Worm (Caenorhabditis elegans) whole organism, L3 larva: ENCODE results near the gene Y45G5AM.5.

Experiments
- ZK546.5 ChIP-seq: sonication (generic microtip); optimal IDR thresholded peaks from 2 replicates; lab custom pipeline; 2017; ENCODE audit warnings: missing biosample characterization, missing genetic modification characterization
- aly-2 ChIP-seq: fragments of 150-350 bp; optimal IDR thresholded peaks from 2 replicates; lab custom pipeline; 2014; ENCODE audit warnings: missing biosample characterization, missing genetic modification characterization
- ceh-28 ChIP-seq: fragments of 150-350 bp; optimal IDR thresholded peaks from 2 replicates; lab custom pipeline; 2014; ENCODE audit warnings: missing biosample characterization, missing genetic modification reagents, missing genetic modification characterization
- ceh-9 ChIP-seq: sonication (generic microtip); optimal IDR thresholded peaks from 2 replicates; lab custom pipeline; 2018; ENCODE audit warnings: missing biosample characterization, missing genetic modification characterization
- daf-12 ChIP-seq: fragments of 150-350 bp; optimal IDR thresholded peaks from 2 replicates; lab custom pipeline; 2014; ENCODE audit warnings: missing biosample characterization, missing genetic modification reagents, missing genetic modification characterization
- egl-27 ChIP-seq: sonication (generic microtip); optimal IDR thresholded peaks from 4 replicates; lab custom pipeline; 2017; ENCODE audit warnings: missing biosample characterization, missing genetic modification reagents, missing genetic modification characterization
- egl-5 ChIP-seq: fragments of 150-350 bp; optimal IDR thresholded peaks from 2 replicates; lab custom pipeline; 2017; ENCODE audit warnings: missing biosample characterization, missing genetic modification reagents, missing genetic modification characterization, inconsistent platforms
- elt-1 ChIP-seq: fragments of 150-350 bp; optimal IDR thresholded peaks from 2 replicates; lab custom pipeline; 2014; ENCODE audit warnings: missing biosample characterization, missing genetic modification characterization
- elt-2 ChIP-seq: sonication (generic microtip); optimal IDR thresholded peaks from 2 replicates; lab custom pipeline; 2016; ENCODE audit warnings: missing genetic modification reagents, mild to moderate bottlenecking, missing genetic modification characterization, missing compliant biosample characterization
- elt-3 ChIP-seq, 3 experiments: fragments of 150-350 bp in 1 of 3; sonication (generic microtip) in 2 of 3; optimal IDR thresholded peaks; 2 replicates in 2 of 3; 4 replicates in 1 of 3; lab custom pipeline; 2014 to 2017; ENCODE audit warnings: missing biosample characterization in 3 of 3, missing genetic modification characterization in 3 of 3
- fkh-10 ChIP-seq: sonication (generic microtip); optimal IDR thresholded peaks from 2 replicates; lab custom pipeline; 2017; ENCODE audit warnings: missing biosample characterization, missing genetic modification reagents, missing genetic modification characterization
- fkh-2 ChIP-seq: fragments of 150-350 bp; optimal IDR thresholded peaks from 2 replicates; lab custom pipeline; 2014; ENCODE audit warnings: missing biosample characterization, missing genetic modification reagents, missing genetic modification characterization
- hmg-11 ChIP-seq: sonication (generic microtip); optimal IDR thresholded peaks from 2 replicates; lab custom pipeline; 2016; ENCODE audit warnings: missing genetic modification characterization, missing compliant biosample characterization
- jun-1 ChIP-seq: fragments of 150-350 bp; optimal IDR thresholded peaks from 2 replicates; lab custom pipeline; 2014; ENCODE audit warnings: missing biosample characterization, missing genetic modification reagents, missing genetic modification characterization
- lin-15B ChIP-seq: fragments of 150-350 bp; optimal IDR thresholded peaks from 2 replicates; lab custom pipeline; 2014; ENCODE audit warnings: missing biosample characterization, missing genetic modification characterization
- lin-39 ChIP-seq: fragments of 150-350 bp; optimal IDR thresholded peaks from 2 replicates; lab custom pipeline; 2018; ENCODE audit warnings: missing biosample characterization, missing genetic modification reagents, missing genetic modification characterization
- lsy-12 ChIP-seq: sonication (generic microtip); optimal IDR thresholded peaks from 2 replicates; lab custom pipeline; 2016; ENCODE audit warnings: mild to moderate bottlenecking, missing genetic modification characterization, missing compliant biosample characterization
- nfya-1 ChIP-seq: sonication (generic microtip); optimal IDR thresholded peaks from 2 replicates; lab custom pipeline; 2017; ENCODE audit warnings: missing genetic modification characterization, mild to moderate bottlenecking, missing compliant biosample characterization, antibody characterized with exemption, moderate library complexity; ENCODE audit not compliant: insufficient read depth
- nhr-11 ChIP-seq: fragments of 150-350 bp; optimal IDR thresholded peaks from 2 replicates; lab custom pipeline; 2014; ENCODE audit warnings: missing biosample characterization, missing genetic modification characterization
- nhr-12 ChIP-seq: fragments of 150-350 bp; optimal IDR thresholded peaks from 2 replicates; lab custom pipeline; 2014; ENCODE audit warnings: missing biosample characterization, missing genetic modification characterization
- nhr-23 ChIP-seq: fragments of 150-350 bp; optimal IDR thresholded peaks from 2 replicates; lab custom pipeline; 2014; ENCODE audit warnings: missing biosample characterization, missing genetic modification reagents, missing genetic modification characterization
- nhr-25 ChIP-seq: sonication (generic microtip); optimal IDR thresholded peaks from 2 replicates; lab custom pipeline; 2017; ENCODE audit warnings: missing biosample characterization, missing genetic modification characterization
- nhr-28 ChIP-seq: fragments of 150-350 bp; optimal IDR thresholded peaks from 2 replicates; lab custom pipeline; 2014; ENCODE audit warnings: missing biosample characterization, missing genetic modification characterization
- nhr-43 ChIP-seq: sonication (generic microtip); optimal IDR thresholded peaks from 2 replicates; lab custom pipeline; 2016; ENCODE audit warnings: mild to moderate bottlenecking, missing genetic modification characterization, missing compliant biosample characterization; ENCODE audit not compliant: poor library complexity, severe bottlenecking
- nhr-67 ChIP-seq: fragments of 150-350 bp; optimal IDR thresholded peaks from 2 replicates; lab custom pipeline; 2014; ENCODE audit warnings: missing biosample characterization, missing genetic modification characterization
- nhr-76 ChIP-seq: fragments of 150-350 bp; sonication (generic microtip); optimal IDR thresholded peaks from 5 replicates; lab custom pipeline; 2014; ENCODE audit warnings: missing biosample characterization, missing genetic modification characterization
- nhr-77 ChIP-seq: fragments of 150-350 bp; optimal IDR thresholded peaks from 2 replicates; lab custom pipeline; 2014; ENCODE audit warnings: missing biosample characterization, missing genetic modification characterization
- pha-4 ChIP-seq: fragments of 150-350 bp; optimal IDR thresholded peaks from 2 replicates; lab custom pipeline; 2014; ENCODE audit warnings: missing biosample characterization, missing genetic modification reagents, missing genetic modification characterization
- pqm-1 ChIP-seq: fragments of 150-350 bp; optimal IDR thresholded peaks from 2 replicates; lab custom pipeline; 2017; ENCODE audit warnings: missing biosample characterization, missing genetic modification characterization, inconsistent platforms
- snpc-4 ChIP-seq: fragments of 150-350 bp; optimal IDR thresholded peaks from 2 replicates; lab custom pipeline; 2014; ENCODE audit warnings: missing biosample characterization, missing genetic modification characterization
- tbx-2 ChIP-seq: sonication (generic microtip); optimal IDR thresholded peaks from 2 replicates; lab custom pipeline; 2016; ENCODE audit warnings: mild to moderate bottlenecking, missing genetic modification characterization, missing compliant biosample characterization
- unc-39 ChIP-seq: sonication (generic microtip); optimal IDR thresholded peaks from 4 replicates; lab custom pipeline; 2017; ENCODE audit warnings: missing biosample characterization, missing genetic modification characterization
- unc-62 ChIP-seq: fragments of 150-350 bp; sonication (generic microtip); optimal IDR thresholded peaks from 4 replicates; lab custom pipeline; 2014; ENCODE audit warnings: missing biosample characterization, missing genetic modification reagents, missing genetic modification characterization
- ztf-4 ChIP-seq: fragments of 150-350 bp; optimal IDR thresholded peaks from 2 replicates; lab custom pipeline; 2014; ENCODE audit warnings: missing biosample characterization, missing genetic modification characterization

The Y45G5AM.5 gene

ce11 chrV:4134728-4135127 is 25.5 kb upstream of the Y45G5AM.5 start, which contains the start of gene lgc-1:
lgc-1 (plus strand) TSS chrV:4135028.
- TF ChIP-seq nhr-76 (no peak), daf-12 (tag; lab: Kevin White, UChicago) (no peak), nhr-67 (tag; lab: Kevin White, UChicago) (no peak), fkh-2 (tag; lab: Kevin White, UChicago) (no peak), ZK546.5 (tag; lab: Kevin White, UChicago) (no peak), lsy-12 (tag; lab: Kevin White, UChicago) (no peak), lin-39 (tag; lab: Kevin White, UChicago) (no peak), unc-39 (tag; lab: Kevin White, UChicago) (no peak), tbx-2 (tag; lab: Kevin White, UChicago) (no peak), elt-3 (tag; optimal IDR thresholded peaks at IDR 0.05; lab: Kevin White, UChicago) (no peak), lin-15B (no peak), unc-62 (no peak), ceh-28 (tag; lab: Kevin White, UChicago) (no peak), pha-4 (no peak), ceh-9 (no peak), nhr-43 (no peak)

DNA sequence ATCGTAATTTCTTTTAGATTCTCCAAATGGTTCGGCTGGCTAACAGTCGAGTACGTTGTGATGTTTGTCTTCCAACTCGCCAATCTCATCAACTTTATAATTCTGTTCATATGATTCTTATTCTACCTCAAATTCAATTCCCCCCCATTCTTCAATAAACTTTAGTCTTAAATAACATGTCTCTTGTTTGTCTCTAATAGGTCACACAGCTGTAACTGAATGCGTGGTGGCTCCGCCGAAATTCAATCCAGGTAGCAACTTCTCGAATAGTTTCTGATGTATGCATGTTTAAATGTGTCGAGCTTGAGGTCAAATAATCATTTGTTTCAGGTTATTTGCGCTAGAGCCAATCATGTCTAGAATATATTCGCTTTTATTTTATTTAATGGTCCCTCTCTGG is 21.5 kb upstream of the Y45G5AM.5 start, which contains the start of gene lgc-29:
TSS of gene lgc-29 (plus strand) at position 301 of the 400 bp plus-strand sequence.
- TF ChIP-seq egl-5 (tag; lab: Kevin White, UChicago) = no peak

ce11 chrV:4143034-4143433 is 17.2 kb upstream of the Y45G5AM.5 start:
- TF ChIP-seq egl-27 (tag; lab: Kevin White, UChicago) (no peak), nhr-67 (tag; lab: Kevin White, UChicago) (no peak), nhr-23 (peak; percentile 87), jun-1 (tag; lab: Kevin White, UChicago) (peak; percentile 71), elt-2 (tag; lab: Kevin White, UChicago) (peak; percentile 88), lin-39 (tag; lab: Kevin White, UChicago) (peak; percentile 67), nhr-25 (peak; percentile 79), unc-39 (tag; lab: Kevin White, UChicago) (no peak), egl-5 (tag; lab: Kevin White, UChicago) (peak; percentile 99), nhr-77 (no peak), hmg-11 (tag; lab: Kevin White, UChicago) (peak; percentile 57), tbx-2 (tag; lab: Kevin White, UChicago) (no peak), pha-4 (peak; percentile 85), fkh-10 (GFP tag; lab: Kevin White, UChicago) (peak; percentile 55), nhr-43 (peak; percentile 54), nhr-11 (tag; lab: Kevin White, UChicago) (no peak), lin-15B (peak; percentile 80), lsy-12 (tag; lab: Kevin White, UChicago) (peak; percentile 47), snpc-4 (tag; lab: Kevin White, UChicago) (peak; percentile 67), ceh-28 (tag; lab: Kevin White, UChicago) (peak; percentile 63), pqm-1 (tag; lab: Kevin White, UChicago) (peak; percentile 87), nfya-1 (tag; lab: Kevin White, UChicago) (peak; percentile 89)

- TF ChIP-seq lsy-12 (tag; lab: Kevin White, UChicago) (no peak), pqm-1 (tag; lab: Kevin White, UChicago) (no peak), fkh-2 (tag; lab: Kevin White, UChicago) (no peak), nhr-23 (no peak), nhr-25 (no peak), nhr-76 (no peak), lin-39 (tag; lab: Kevin White, UChicago) (no peak), elt-1 (tag; lab: Kevin White, UChicago) (no peak), nhr-12 (tag; lab: Kevin White, UChicago) (no peak), snpc-4 (tag; lab: Kevin White, UChicago) (no peak), ztf-4 (no peak), aly-2 (tag; lab: Kevin White, UChicago) (no peak)
Measured at ce11 chrV:4144205-4144604, 16.0 kb upstream of the Y45G5AM.5 start, which contains the start of gene Y45G5AL.1. Y45G5AL.1 (plus strand) TSS chrV:4144505.

DNA sequence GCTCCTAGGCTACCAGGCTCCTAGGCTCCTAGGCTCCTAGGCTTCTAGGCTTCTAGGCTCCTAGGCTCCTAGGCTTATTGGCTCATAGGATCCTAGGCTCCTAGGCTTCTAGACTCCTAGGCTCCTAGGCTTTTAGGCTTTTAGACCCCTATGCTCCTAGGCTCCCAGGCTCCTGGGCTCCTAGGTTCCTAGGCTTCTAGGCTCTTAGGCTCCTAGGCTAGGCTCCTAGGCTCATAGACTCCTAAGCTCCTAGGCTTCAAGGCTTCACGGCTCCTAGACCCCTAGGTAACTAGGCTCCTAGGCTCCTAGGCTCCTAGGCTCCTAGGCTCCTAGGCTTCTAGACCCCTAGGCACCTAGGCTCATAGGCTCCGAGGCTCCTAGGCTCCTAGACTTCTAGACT is 8.8 kb upstream of the Y45G5AM.5 start:
- no peak for TF ChIP-seq nhr-28 (tag; lab: Kevin White, UChicago)
